Fruit fly (Drosophila melanogaster): ENCODE results near the gene CG42502.

CG42502 gene

DNA sequence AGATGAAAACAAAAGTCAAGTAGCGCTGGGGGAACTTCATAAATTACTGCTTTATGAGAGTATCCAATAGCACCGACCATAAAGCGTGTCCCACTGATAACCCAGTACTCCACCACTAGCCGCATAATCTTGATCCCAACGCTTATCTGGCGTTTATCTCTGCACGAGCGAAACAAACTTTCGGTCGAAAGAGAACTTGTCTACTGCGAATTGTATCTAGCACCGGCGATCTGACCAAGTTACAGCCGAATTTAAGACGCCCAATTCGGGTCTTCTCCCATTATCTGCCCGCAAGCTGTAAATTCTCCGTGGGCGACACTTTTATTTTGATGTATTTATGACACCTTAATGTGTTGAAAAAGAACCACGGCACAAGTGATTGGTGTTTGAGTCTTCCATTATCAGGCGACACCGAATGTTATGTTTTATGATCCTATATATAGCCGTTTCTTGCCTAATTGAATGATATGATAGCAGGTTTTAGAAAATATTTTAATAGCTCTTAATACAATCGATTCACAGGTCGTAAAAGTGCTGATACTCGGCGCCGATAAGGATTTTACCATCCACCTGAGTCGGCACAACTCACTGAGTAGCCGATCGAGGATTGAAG is 21.2 kb downstream of the CG42502 start (continued):
- TF ChIP-seq CG11247 (GFP tag; IDR thresholded peaks at IDR 0.05) (no peak), CG2678 (tag; optimal IDR thresholded peaks at IDR 0.05) (peak; percentile 58), CG31441 (GFP tag; IDR thresholded peaks at IDR 0.05) (no peak), CG6175 (GFP tag; IDR thresholded peaks at IDR 0.05) (no peak), BtbVII (GFP tag; optimal IDR thresholded peaks at IDR 0.05) (no peak), Hr51 (GFP tag; optimal IDR thresholded peaks at IDR 0.05) (peak in 1 of 2 experiments; percentile 13), MESR4 (GFP tag; optimal IDR thresholded peaks at IDR 0.05) (no peak), sr (GFP tag; IDR thresholded peaks at IDR 0.05) (no peak), CG9932 (GFP tag; IDR thresholded peaks at IDR 0.05) (no peak), CG10321 (GFP tag; IDR thresholded peaks at IDR 0.05) (no peak), gcm2 (GFP tag; optimal IDR thresholded peaks at IDR 0.05) (no peak), p53 (GFP tag; optimal IDR thresholded peaks at IDR 0.05) (no peak), CG18262 (tag; optimal IDR thresholded peaks at IDR 0.05) (no peak), fd64A (GFP tag; optimal IDR thresholded peaks at IDR 0.05) (no peak), rib (GFP tag; IDR thresholded peaks at IDR 0.05) (no peak), CG32772 (GFP tag; IDR thresholded peaks at IDR 0.05) (no peak), CG15073 (GFP tag; optimal IDR thresholded peaks at IDR 0.05) (no peak), CG11456 (GFP tag; IDR thresholded peaks at IDR 0.05) (no peak), Deaf1 (tag; optimal IDR thresholded peaks at IDR 0.05) (peak; percentile 13), CG8281 (tag; optimal IDR thresholded peaks at IDR 0.05) (no peak), da (GFP tag; optimal IDR thresholded peaks at IDR 0.05) (no peak), lola (GFP tag; optimal IDR thresholded peaks at IDR 0.05) (no peak), emc (GFP tag; optimal IDR thresholded peaks at IDR 0.05) (no peak), CG31224 (GFP tag; IDR thresholded peaks at IDR 0.05) (no peak), danr (GFP tag; IDR thresholded peaks at IDR 0.05) (no peak), CG4404 (GFP tag; IDR thresholded peaks at IDR 0.05) (no peak), CG10543 (GFP tag; optimal IDR thresholded peaks at IDR 0.05) (peak; percentile 29), Pdp1 (GFP tag; optimal IDR thresholded peaks at IDR 0.05) (no peak), CG10431 (GFP tag; optimal IDR thresholded peaks at IDR 0.05) (peak; percentile 58), HHEX (GFP tag; optimal IDR thresholded peaks at IDR 0.05) (peak; percentile 2), onecut (GFP tag; IDR thresholded peaks at IDR 0.05) (no peak), ham (GFP tag; IDR thresholded peaks at IDR 0.05) (no peak), ro (GFP tag; IDR thresholded peaks at IDR 0.05) (no peak), eyg (GFP tag; optimal IDR thresholded peaks at IDR 0.05) (no peak), ewg (GFP tag; optimal IDR thresholded peaks at IDR 0.05) (no peak), CG17829 (tag; optimal IDR thresholded peaks at IDR 0.05) (no peak), Atf3 (GFP tag; optimal IDR thresholded peaks at IDR 0.05) (no peak), grn (GFP tag; optimal IDR thresholded peaks at IDR 0.05) (peak; percentile 84), CG13296 (GFP tag; optimal IDR thresholded peaks at IDR 0.05) (peak; percentile 5), schlank (tag; optimal IDR thresholded peaks at IDR 0.05) (no peak), CG3065 (GFP tag; optimal IDR thresholded peaks at IDR 0.05) (no peak), CG30403 (GFP tag; optimal IDR thresholded peaks at IDR 0.05) (no peak), shn (GFP tag; optimal IDR thresholded peaks at IDR 0.05) (no peak), Nf-YA (GFP tag; IDR thresholded peaks at IDR 0.05) (no peak), wor (GFP tag; IDR thresholded peaks at IDR 0.05) (no peak), Asciz (GFP tag; optimal IDR thresholded peaks at IDR 0.05) (no peak), CG8924 (tag; optimal IDR thresholded peaks at IDR 0.05) (no peak), Ets97D (GFP tag; optimal IDR thresholded peaks at IDR 0.05) (no peak), exex (tag; optimal IDR thresholded peaks at IDR 0.05) (peak; percentile 97), cwo (GFP tag; optimal IDR thresholded peaks at IDR 0.05) (peak; percentile 67), CG34376 (GFP tag; optimal IDR thresholded peaks at IDR 0.05) (peak; percentile 83)
